Worm (Caenorhabditis elegans) whole organism, L1 larva: ENCODE measurements around the gene sdf-9.

ENCODE experiments used
- dpl-1 ChIP-seq, 3 experiments: fragments of 150-350 bp in 2 of 3; sonication (generic microtip) in 1 of 3; optimal IDR thresholded peaks; 2 replicates each; lab custom pipeline; 2014 to 2017; ENCODE audit warnings: missing biosample characterization in 3 of 3, missing genetic modification characterization in 3 of 3, missing genetic modification reagents in 3 of 3
- efl-1 ChIP-seq, 4 experiments: fragments of 150-350 bp; optimal IDR thresholded peaks in 3 of 4; peaks in 1 of 4; 1 replicate in 1 of 4; 2 replicates in 3 of 4; lab custom pipeline; 2014; ENCODE audit warnings: missing biosample characterization in 2 of 4, missing genetic modification characterization in 2 of 4, missing genetic modification reagents in 2 of 4
- efl-3 ChIP-seq: fragments of 200-800 bp; sonication (Bioruptor generic); optimal IDR thresholded peaks from 2 replicates; lab custom pipeline; 2018; ENCODE audit warnings: mild to moderate bottlenecking, missing genetic modification characterization, missing compliant biosample characterization
- egl-13 ChIP-seq: sonication (generic microtip); optimal IDR thresholded peaks from 2 replicates; lab custom pipeline; 2016; ENCODE audit warnings: missing genotype, missing genetic modification reagents, missing genetic modification characterization, missing compliant biosample characterization
- fkh-8 ChIP-seq: sonication (generic microtip); optimal IDR thresholded peaks from 2 replicates; lab custom pipeline; 2016; ENCODE audit warnings: mild to moderate bottlenecking, missing genetic modification characterization, missing compliant biosample characterization
- mdl-1 ChIP-seq, 2 experiments: fragments of 150-350 bp; optimal IDR thresholded peaks; 2 replicates each; lab custom pipeline; 2014 to 2017; ENCODE audit warnings: missing biosample characterization in 2 of 2, missing genetic modification characterization in 2 of 2, inconsistent platforms in 1 of 2
- nhr-71 ChIP-seq: sonication (generic microtip); optimal IDR thresholded peaks from 2 replicates; lab custom pipeline; 2016; ENCODE audit warnings: mild to moderate bottlenecking, missing genetic modification characterization, moderate library complexity, missing compliant biosample characterization
- skn-1 ChIP-seq: fragments of 150-350 bp; optimal IDR thresholded peaks from 2 replicates; lab custom pipeline; 2014; ENCODE audit warnings: missing biosample characterization, missing genetic modification characterization
- tbx-2 ChIP-seq: sonication (generic microtip); optimal IDR thresholded peaks from 2 replicates; lab custom pipeline; 2016; ENCODE audit warnings: missing genetic modification characterization, missing compliant biosample characterization
- unc-130 ChIP-seq: fragments of 150-350 bp; optimal IDR thresholded peaks from 2 replicates; lab custom pipeline; 2017; ENCODE audit warnings: missing biosample characterization, missing genetic modification characterization, inconsistent platforms
- xbp-1 ChIP-seq: sonication (generic microtip); optimal IDR thresholded peaks from 2 replicates; lab custom pipeline; 2016; ENCODE audit warnings: missing genetic modification characterization, missing compliant biosample characterization
- ztf-11 ChIP-seq, 2 experiments: sonication (generic microtip); optimal IDR thresholded peaks; 2 replicates each; lab custom pipeline; 2016 to 2017; ENCODE audit warnings: missing genetic modification characterization in 2 of 2, missing biosample characterization in 1 of 2, missing compliant biosample characterization in 1 of 2
- ztf-4 ChIP-seq: fragments of 150-350 bp; optimal IDR thresholded peaks from 2 replicates; lab custom pipeline; 2014; ENCODE audit warnings: missing biosample characterization, missing genetic modification characterization

- TF ChIP-seq ztf-11 (tag; optimal IDR thresholded peaks at IDR 0.05; lab: Kevin White, UChicago) (no peak), dpl-1 (GFP tag; optimal IDR thresholded peaks at IDR 0.05; lab: Kevin White, UChicago) (no peak), egl-13 (no peak), fkh-8 (no peak), tbx-2 (tag; lab: Kevin White, UChicago) (no peak), efl-3 (GFP tag; lab: Kevin White, UChicago) (no peak), efl-1 (optimal IDR thresholded peaks at IDR 0.05; lab: Kevin White, UChicago) (no peak), efl-1 (GFP tag; optimal IDR thresholded peaks at IDR 0.05 in 1 of 2; lab: Kevin White, UChicago) (no peak), mdl-1 (tag; optimal IDR thresholded peaks at IDR 0.05; lab: Kevin White, UChicago) (no peak), xbp-1 (tag; lab: Kevin White, UChicago) (no peak), unc-130 (tag; lab: Kevin White, UChicago) (no peak), skn-1 (tag; lab: Kevin White, UChicago) (no peak), nhr-71 (tag; lab: Kevin White, UChicago) (no peak), ztf-4 (no peak)
Observed at ce11 chrV:20755494-20755893, 42.5 kb upstream of the sdf-9 start.
